Worm (Caenorhabditis elegans): ENCODE data around the gene C49F8.15.

The C49F8.15 gene

DNA sequence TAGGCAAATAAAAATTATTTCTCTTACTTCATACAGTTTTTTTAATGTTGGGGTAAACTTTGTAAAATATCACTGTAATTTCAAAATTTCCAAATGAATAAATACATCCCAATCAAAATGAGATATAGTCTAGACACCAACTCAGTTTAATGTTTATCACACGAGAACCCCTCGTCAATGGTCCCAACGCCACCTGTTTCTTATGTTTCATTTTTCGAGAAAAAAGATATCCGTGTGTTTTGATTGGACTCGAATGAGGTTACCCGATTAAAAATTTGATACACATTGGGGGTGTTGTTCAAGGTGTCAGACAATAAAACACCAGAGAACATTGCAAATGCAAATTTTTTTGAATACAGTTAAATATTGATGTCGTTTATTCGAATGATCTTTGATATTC, 44.9 kb downstream of the C49F8.15 start:
- peak; percentile 17 for TF ChIP-seq nfya-1 (tag; optimal IDR thresholded peaks at IDR 0.05; ENCODE audit: insufficient read depth)
- no peak for TF ChIP-seq fos-1 (tag; optimal IDR thresholded peaks at IDR 0.05)
- peak; percentile 46 for TF ChIP-seq egl-5 (tag; optimal IDR thresholded peaks at IDR 0.05)
- no peak for TF ChIP-seq aly-2 (tag; optimal IDR thresholded peaks at IDR 0.05)

DNA sequence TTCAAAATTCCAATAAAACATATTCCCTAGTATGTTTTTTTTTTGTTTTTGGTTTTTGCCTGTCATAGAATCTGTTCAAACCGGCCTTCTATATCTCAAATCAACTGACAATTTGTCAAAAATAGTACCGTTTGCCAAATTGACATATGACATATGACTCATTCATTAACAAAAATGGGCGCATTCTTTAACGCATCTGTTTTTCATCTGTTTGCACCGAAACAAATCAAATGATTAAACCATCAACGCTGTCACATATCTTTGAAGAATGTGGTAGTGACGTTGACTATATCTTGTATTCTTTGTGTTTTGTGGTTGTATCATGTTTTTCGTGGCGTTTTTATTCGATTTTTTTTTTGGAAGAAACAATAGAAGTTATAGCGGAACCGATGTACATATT, 47.3 kb downstream of the C49F8.15 start:
- peak; percentile 61 for TF ChIP-seq nhr-25 (tag; optimal IDR thresholded peaks at IDR 0.05)
- TF ChIP-seq R02D3.7 (tag; optimal IDR thresholded peaks at IDR 0.05) = no peak
- no peak for TF ChIP-seq ceh-82 (tag; optimal IDR thresholded peaks at IDR 0.05)
- peak; percentile 8 for TF ChIP-seq nhr-43 (tag; optimal IDR thresholded peaks at IDR 0.05; ENCODE audit: poor library complexity, severe bottlenecking)
- no peak for TF ChIP-seq mdl-1 (tag; optimal IDR thresholded peaks at IDR 0.05)
- no peak for TF ChIP-seq nhr-67 (tag; optimal IDR thresholded peaks at IDR 0.05)
- peak; percentile 37 for TF ChIP-seq nhr-23 (tag; optimal IDR thresholded peaks at IDR 0.05)
- TF ChIP-seq nhr-12 (tag; optimal IDR thresholded peaks at IDR 0.05) = no peak
- TF ChIP-seq egl-27 (tag; optimal IDR thresholded peaks at IDR 0.05) = no peak
- TF ChIP-seq ztf-4 (tag; optimal IDR thresholded peaks at IDR 0.05) = no peak

DNA sequence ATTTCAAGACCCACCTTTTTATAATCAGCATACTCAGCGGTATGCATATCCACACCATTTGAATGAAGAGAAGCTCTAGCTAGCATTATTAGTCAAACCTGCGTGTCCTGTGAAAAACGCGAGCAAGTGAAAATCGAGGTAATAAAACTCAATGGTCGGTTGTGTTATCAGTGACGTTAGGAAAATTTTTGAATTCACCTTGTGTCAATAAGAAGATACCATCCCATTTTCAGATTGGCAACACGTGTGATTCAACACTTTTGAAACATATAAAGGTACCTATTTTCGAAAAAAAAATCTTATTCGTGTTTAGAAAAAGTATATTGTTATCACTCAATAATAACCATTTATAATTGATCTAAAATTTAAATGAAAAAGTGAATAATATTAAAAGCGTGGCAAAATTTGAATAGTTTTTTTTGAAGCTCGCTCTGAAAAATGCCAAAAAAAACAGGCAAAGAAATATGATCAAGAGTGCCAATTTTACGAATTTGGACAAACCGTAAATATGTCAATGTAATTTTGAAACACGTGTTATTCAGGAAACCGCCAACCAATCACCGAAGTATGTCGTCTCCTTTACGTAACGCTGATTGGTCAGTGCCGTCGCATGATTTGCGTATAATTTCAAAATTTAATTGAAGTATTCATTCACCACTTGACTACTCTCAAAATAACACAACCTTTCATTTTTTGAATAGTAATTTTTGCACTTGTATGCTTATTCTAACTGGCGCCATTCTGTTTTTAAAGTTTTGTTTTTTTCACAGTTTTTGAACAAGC, 50.6 kb downstream of the C49F8.15 start, which contains the start of gene F46G10.1:
Gene F46G10.1, minus strand, starts transcription at position 115 of the 783 bp plus-strand sequence.
- no peak for TF ChIP-seq nhr-237 (tag; optimal IDR thresholded peaks at IDR 0.05)
- peak; percentile 73 for TF ChIP-seq elt-2 (tag; optimal IDR thresholded peaks at IDR 0.05)
- TF ChIP-seq pha-4 (tag; optimal IDR thresholded peaks at IDR 0.05) = peak; percentile 58
- TF ChIP-seq pqm-1 (tag; optimal IDR thresholded peaks at IDR 0.05) = peak; percentile 81
- TF ChIP-seq fos-1 (tag; optimal IDR thresholded peaks at IDR 0.05) = peak; percentile 25
